Worm (Caenorhabditis elegans): ENCODE data around the gene F10G2.7.

DNA sequence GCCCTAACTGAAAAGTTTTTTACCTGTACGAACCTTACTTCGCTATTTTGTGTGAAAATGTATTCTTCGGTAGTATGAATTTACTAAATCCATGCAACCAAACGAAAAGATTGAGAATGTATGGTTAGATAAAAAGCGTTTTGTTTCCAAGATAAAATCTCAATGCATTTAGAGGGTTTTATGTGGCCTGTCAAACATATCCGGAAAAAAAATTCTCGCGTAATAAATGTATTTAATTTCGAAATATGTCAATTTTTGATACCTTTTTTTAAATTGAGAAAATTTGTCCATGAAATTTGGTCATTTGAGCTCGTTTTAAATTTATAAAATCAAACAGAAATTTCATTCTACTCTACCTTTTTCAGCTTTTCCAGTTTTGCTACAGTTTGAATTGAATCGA, 41.8 kb downstream of the F10G2.7 start, which contains the start of gene F07G11.4:
- TF ChIP-seq aptf-3 (GFP tag; IDR thresholded peaks at IDR 0.05), result no peak
- no peak for TF ChIP-seq hlh-12 (tag; optimal IDR thresholded peaks at IDR 0.05)
- no peak for TF ChIP-seq sea-2 (GFP tag; IDR thresholded peaks at IDR 0.05)

Data from whole organism, young adult.